Worm (Caenorhabditis elegans) whole organism, L2 larva: Measurements from ENCODE around the gene F44F4.15.

Experiments
- C34F6.9 ChIP-seq: fragments of 150-350 bp; optimal IDR thresholded peaks from 2 replicates; lab custom pipeline; 2014; ENCODE audit warnings: missing biosample characterization, missing genetic modification characterization
- F13H6.1 ChIP-seq: sonication (generic microtip); optimal IDR thresholded peaks from 2 replicates; lab custom pipeline; 2016; ENCODE audit warnings: missing genetic modification characterization, missing compliant biosample characterization
- R02D3.7 ChIP-seq: fragments of 150-350 bp; optimal IDR thresholded peaks from 2 replicates; lab custom pipeline; 2014; ENCODE audit warnings: missing biosample characterization, missing genetic modification characterization
- Y55F3AM.14 ChIP-seq: fragments of 200-800 bp; sonication (Bioruptor generic); optimal IDR thresholded peaks from 2 replicates; lab custom pipeline; 2018; ENCODE audit warnings: mild to moderate bottlenecking, missing genetic modification characterization, missing compliant biosample characterization
- ZK546.5 ChIP-seq: sonication (generic microtip); optimal IDR thresholded peaks from 2 replicates; lab custom pipeline; 2017; ENCODE audit warnings: missing biosample characterization, missing genetic modification characterization
- ama-1 ChIP-seq: fragments of 150-350 bp; optimal IDR thresholded peaks from 2 replicates; lab custom pipeline; 2018; ENCODE audit warnings: inconsistent platforms
- blmp-1 ChIP-seq: sonication (generic microtip); optimal IDR thresholded peaks from 2 replicates; lab custom pipeline; 2017; ENCODE audit warnings: missing genetic modification characterization, mild to moderate bottlenecking, missing compliant biosample characterization, antibody characterized with exemption, moderate library complexity; ENCODE audit not compliant: insufficient read depth
- crh-2 ChIP-seq: sonication (generic microtip); optimal IDR thresholded peaks from 2 replicates; lab custom pipeline; 2017; ENCODE audit warnings: missing biosample characterization, missing genetic modification characterization
- dmd-4 ChIP-seq: sonication (generic microtip); optimal IDR thresholded peaks from 2 replicates; lab custom pipeline; 2017; ENCODE audit warnings: missing biosample characterization, missing genetic modification characterization
- egl-27 ChIP-seq: sonication (generic microtip); optimal IDR thresholded peaks from 3 replicates; lab custom pipeline; 2017; ENCODE audit warnings: missing biosample characterization, missing genetic modification reagents, missing genetic modification characterization
- elt-3 ChIP-seq: sonication (generic microtip); optimal IDR thresholded peaks from 2 replicates; lab custom pipeline; 2017; ENCODE audit warnings: missing biosample characterization, missing genetic modification characterization
- fos-1 ChIP-seq: fragments of 150-350 bp; optimal IDR thresholded peaks from 2 replicates; lab custom pipeline; 2014; ENCODE audit warnings: missing biosample characterization, missing genetic modification characterization
- gmeb-1 ChIP-seq: fragments of 150-350 bp; optimal IDR thresholded peaks from 2 replicates; lab custom pipeline; 2014; ENCODE audit warnings: missing biosample characterization, missing genetic modification characterization
- lin-11 ChIP-seq: fragments of 150-350 bp; sonication (generic microtip); optimal IDR thresholded peaks from 2 replicates; lab custom pipeline; 2014; ENCODE audit warnings: missing biosample characterization, missing genetic modification characterization, inconsistent platforms, mixed read lengths
- lin-13 ChIP-seq: fragments of 150-350 bp; optimal IDR thresholded peaks from 2 replicates; lab custom pipeline; 2014; ENCODE audit warnings: missing biosample characterization, missing genetic modification reagents, missing genetic modification characterization
- lin-39 ChIP-seq: fragments of 150-350 bp; optimal IDR thresholded peaks from 2 replicates; lab custom pipeline; 2014; ENCODE audit warnings: missing biosample characterization, missing genetic modification reagents, missing genetic modification characterization
- lsy-2 ChIP-seq, 2 experiments: fragments of 150-350 bp in 1 of 2; sonication (generic microtip) in 1 of 2; optimal IDR thresholded peaks; 2 replicates each; lab custom pipeline; 2014 to 2017; ENCODE audit warnings: missing biosample characterization in 2 of 2, missing genetic modification characterization in 2 of 2
- mab-5 ChIP-seq: fragments of 150-350 bp; optimal IDR thresholded peaks from 2 replicates; lab custom pipeline; 2014; ENCODE audit warnings: missing biosample characterization, missing genetic modification characterization
- mdl-1 ChIP-seq, 2 experiments: fragments of 150-350 bp in 1 of 2; sonication (generic microtip) in 1 of 2; optimal IDR thresholded peaks; 2 replicates each; lab custom pipeline; 2017; ENCODE audit warnings: missing biosample characterization in 2 of 2, missing genetic modification characterization in 2 of 2
- nhr-11 ChIP-seq: fragments of 150-350 bp; optimal IDR thresholded peaks from 2 replicates; lab custom pipeline; 2014; ENCODE audit warnings: missing biosample characterization, missing genetic modification characterization
- nhr-129 ChIP-seq: fragments of 150-350 bp; optimal IDR thresholded peaks from 2 replicates; lab custom pipeline; 2014; ENCODE audit warnings: missing biosample characterization, missing genetic modification characterization
- nhr-21 ChIP-seq: fragments of 150-350 bp; optimal IDR thresholded peaks from 2 replicates; lab custom pipeline; 2014; ENCODE audit warnings: missing biosample characterization, missing genetic modification characterization
- nhr-23 ChIP-seq: fragments of 150-350 bp; optimal IDR thresholded peaks from 2 replicates; lab custom pipeline; 2014; ENCODE audit warnings: missing biosample characterization, missing genetic modification reagents, missing genetic modification characterization
- nhr-237 ChIP-seq: fragments of 150-350 bp; optimal IDR thresholded peaks from 2 replicates; lab custom pipeline; 2014; ENCODE audit warnings: missing biosample characterization, missing genetic modification characterization
- nhr-25 ChIP-seq: fragments of 150-350 bp; sonication (generic microtip); optimal IDR thresholded peaks from 3 replicates; lab custom pipeline; 2014; ENCODE audit warnings: missing biosample characterization, missing genetic modification characterization
- nhr-6 ChIP-seq: fragments of 150-350 bp; optimal IDR thresholded peaks from 2 replicates; lab custom pipeline; 2014; ENCODE audit warnings: missing biosample characterization, missing genetic modification characterization
- sem-4 ChIP-seq: fragments of 150-350 bp; optimal IDR thresholded peaks from 2 replicates; lab custom pipeline; 2014; ENCODE audit warnings: missing biosample characterization, missing genetic modification reagents, missing genetic modification characterization
- skn-1 ChIP-seq: sonication (generic microtip); optimal IDR thresholded peaks from 2 replicates; lab custom pipeline; 2017; ENCODE audit warnings: missing biosample characterization, missing genetic modification characterization
- sma-3 ChIP-seq: sonication (generic microtip); optimal IDR thresholded peaks from 2 replicates; lab custom pipeline; 2016; ENCODE audit warnings: missing genetic modification reagents, missing genetic modification characterization, missing compliant biosample characterization
- sma-9 ChIP-seq, 2 experiments: fragments of 150-350 bp in 1 of 2; sonication (generic microtip) in 1 of 2; optimal IDR thresholded peaks; 2 replicates each; lab custom pipeline; 2014 to 2016; ENCODE audit warnings: missing genetic modification characterization in 2 of 2, mild to moderate bottlenecking in 1 of 2, missing biosample characterization in 1 of 2, missing compliant biosample characterization in 1 of 2, missing genetic modification reagents in 1 of 2, moderate library complexity in 1 of 2
- unc-39 ChIP-seq: fragments of 150-350 bp; optimal IDR thresholded peaks from 2 replicates; lab custom pipeline; 2014; ENCODE audit warnings: missing biosample characterization, missing genetic modification characterization
- unc-55 ChIP-seq: fragments of 150-350 bp; sonication (generic microtip); optimal IDR thresholded peaks from 3 replicates; lab custom pipeline; 2014; ENCODE audit warnings: missing biosample characterization, missing genetic modification reagents, missing genetic modification characterization
- unc-62 ChIP-seq: fragments of 150-350 bp; optimal IDR thresholded peaks from 2 replicates; lab custom pipeline; 2014; ENCODE audit warnings: missing biosample characterization, missing genetic modification reagents, missing genetic modification characterization
- zag-1 ChIP-seq: fragments of 150-350 bp; optimal IDR thresholded peaks from 2 replicates; lab custom pipeline; 2014; ENCODE audit warnings: missing biosample characterization, missing genetic modification characterization
- ztf-11 ChIP-seq: sonication (generic microtip); optimal IDR thresholded peaks from 2 replicates; lab custom pipeline; 2017; ENCODE audit warnings: missing biosample characterization, missing genetic modification characterization
- ztf-4 ChIP-seq: fragments of 150-350 bp; optimal IDR thresholded peaks from 2 replicates; lab custom pipeline; 2014; ENCODE audit warnings: missing biosample characterization, missing genetic modification characterization

The F44F4.15 gene

ce11 chrII:10950107-10950679 lies 35.7 kb downstream of the F44F4.15 start, which contains the start of gene gst-5:
gst-5 (plus strand) TSS chrII:10950352.
- TF ChIP-seq mdl-1 (tag; optimal IDR thresholded peaks at IDR 0.05; lab: Kevin White, UChicago) (peak in 1 of 2 experiments; percentile 2), sma-9 (GFP tag; optimal IDR thresholded peaks at IDR 0.05; lab: Kevin White, UChicago) (peak; percentile 75), sma-9 (tag; optimal IDR thresholded peaks at IDR 0.05; lab: Kevin White, UChicago) (no peak), nhr-11 (tag; lab: Kevin White, UChicago) (peak; percentile 5), gmeb-1 (tag; lab: Kevin White, UChicago) (no peak), C34F6.9 (peak; percentile 29), unc-39 (tag; lab: Kevin White, UChicago) (no peak), skn-1 (tag; lab: Kevin White, UChicago) (peak; percentile 85), crh-2 (tag; lab: Kevin White, UChicago) (peak; percentile 48), ztf-4 (tag; lab: Kevin White, UChicago) (peak; percentile 4), F13H6.1 (tag; lab: Kevin White, UChicago) (peak; percentile 61), fos-1 (peak; percentile 68), nhr-129 (peak; percentile 86), lin-11 (no peak), unc-62 (no peak), lsy-2 (tag; optimal IDR thresholded peaks at IDR 0.05; lab: Kevin White, UChicago) (peak; percentile 24 to 57)

ce11 chrII:10953065-10953464 lies 38.6 kb downstream of the F44F4.15 start, which contains the start of gene nos-1:
nos-1 (minus strand) TSS chrII:10953165.
- no peak for TF ChIP-seq lin-11
- TF ChIP-seq nhr-6 = no peak
- no peak for TF ChIP-seq egl-27 (tag; lab: Kevin White, UChicago)
- TF ChIP-seq nhr-237 (tag; lab: Kevin White, UChicago) = no peak
- no peak for TF ChIP-seq Y55F3AM.14 (GFP tag; lab: Kevin White, UChicago)
- no peak for TF ChIP-seq lin-13 (GFP tag; lab: Kevin White, UChicago)
- TF ChIP-seq fos-1 = no peak
- no peak for TF ChIP-seq dmd-4 (tag; lab: Kevin White, UChicago)
- no peak for TF ChIP-seq ztf-11 (tag; lab: Kevin White, UChicago)
- no peak for TF ChIP-seq nhr-25 (tag; lab: Kevin White, UChicago)
- no peak for TF ChIP-seq nhr-23
- no peak for TF ChIP-seq C34F6.9
- no peak for TF ChIP-seq ZK546.5
- no peak for TF ChIP-seq unc-62
- no peak for TF ChIP-seq ama-1 (lab: Kevin White, UChicago)
- TF ChIP-seq sma-3 (GFP tag; lab: Kevin White, UChicago) = no peak

ce11 chrII:10955114-10955513 lies 40.6 kb downstream of the F44F4.15 start:
- TF ChIP-seq lin-39 (tag; lab: Kevin White, UChicago) (no peak), sem-4 (tag; lab: Kevin White, UChicago) (no peak), R02D3.7 (tag; lab: Kevin White, UChicago) (no peak), nhr-129 (no peak), F13H6.1 (tag; lab: Kevin White, UChicago) (no peak), unc-55 (GFP tag; lab: Kevin White, UChicago) (no peak), C34F6.9 (no peak), nhr-6 (no peak), lin-11 (no peak), crh-2 (tag; lab: Kevin White, UChicago) (no peak), mab-5 (tag; lab: Kevin White, UChicago) (no peak), ztf-11 (tag; lab: Kevin White, UChicago) (no peak), zag-1 (tag; lab: Kevin White, UChicago) (no peak), nhr-23 (no peak), elt-3 (tag; lab: Kevin White, UChicago) (no peak), nhr-25 (tag; lab: Kevin White, UChicago) (no peak), nhr-21 (tag; lab: Kevin White, UChicago) (no peak), blmp-1 (tag; lab: Kevin White, UChicago) (no peak)
- TF ChIP-seq, all 48 proteins: peak for 0

ce11 chrII:10956793-10957192 lies 42.3 kb downstream of the F44F4.15 start, which contains the start of gene R03D7.8:
R03D7.8 (minus strand) TSS chrII:10956893.
- TF ChIP-seq sem-4 (tag; lab: Kevin White, UChicago) (no peak), lin-11 (no peak), sma-9 (GFP tag; optimal IDR thresholded peaks at IDR 0.05; lab: Kevin White, UChicago) (no peak), sma-9 (tag; optimal IDR thresholded peaks at IDR 0.05; lab: Kevin White, UChicago) (no peak), C34F6.9 (no peak)
